Worm (Caenorhabditis elegans): Measurements from ENCODE around the gene F13A2.3.

The F13A2.3 gene

DNA sequence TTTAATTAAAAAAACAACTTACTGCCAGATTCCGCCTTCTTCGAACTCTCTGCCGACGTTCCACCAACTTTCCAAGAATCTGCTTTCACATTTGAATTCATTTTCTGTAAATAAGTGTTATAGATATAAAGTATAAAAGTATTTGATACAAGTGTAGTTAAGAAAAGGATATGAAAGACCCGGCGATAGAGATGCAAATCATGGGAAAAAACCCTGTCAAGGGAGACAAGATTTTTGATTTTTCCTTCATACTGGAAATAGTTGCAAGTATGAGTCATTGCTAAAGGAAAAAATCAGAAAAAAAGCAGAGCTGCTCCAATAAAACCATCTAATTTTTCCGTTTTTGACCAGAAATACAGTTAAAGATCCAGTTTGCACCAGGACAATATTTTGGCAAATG, at the start of gene F13A2.3:
Gene F13A2.3 (minus strand): TSS at position 101 of the 400 bp plus-strand sequence.
- TF ChIP-seq ztf-23 (GFP tag; IDR thresholded peaks at IDR 0.05) (no peak), med-1 (GFP tag; optimal IDR thresholded peaks at IDR 0.05; ENCODE audit: insufficient read depth) (no peak), T22C8.4 (GFP tag; IDR thresholded peaks at IDR 0.05) (no peak), tab-1 (GFP tag; IDR thresholded peaks at IDR 0.05) (no peak)

ce11 chrV:4442749-4443381, 46.7 kb upstream of the F13A2.3 start, which contains the start of gene rft-1:
rft-1 (minus strand) TSS chrV:4443223.
- TF ChIP-seq T22C8.4 (GFP tag; IDR thresholded peaks at IDR 0.05) (no peak), med-1 (GFP tag; optimal IDR thresholded peaks at IDR 0.05; ENCODE audit: insufficient read depth) (no peak), klf-2 (GFP tag; conservative IDR thresholded peaks at IDR 0.05) (no peak), cog-1 (tag; optimal IDR thresholded peaks at IDR 0.05) (no peak), ztf-23 (GFP tag; IDR thresholded peaks at IDR 0.05) (no peak), tab-1 (GFP tag; IDR thresholded peaks at IDR 0.05) (no peak), ref-1 (GFP tag; conservative IDR thresholded peaks at IDR 0.05) (no peak), flt-1 (GFP tag; IDR thresholded peaks at IDR 0.05) (no peak), ztf-29 (GFP tag; IDR thresholded peaks at IDR 0.05) (no peak)

ce11 chrV:4437215-4437614, 41.1 kb upstream of the F13A2.3 start:
- TF ChIP-seq klf-2 (GFP tag; conservative IDR thresholded peaks at IDR 0.05) (no peak), ztf-29 (GFP tag; IDR thresholded peaks at IDR 0.05) (no peak)

DNA sequence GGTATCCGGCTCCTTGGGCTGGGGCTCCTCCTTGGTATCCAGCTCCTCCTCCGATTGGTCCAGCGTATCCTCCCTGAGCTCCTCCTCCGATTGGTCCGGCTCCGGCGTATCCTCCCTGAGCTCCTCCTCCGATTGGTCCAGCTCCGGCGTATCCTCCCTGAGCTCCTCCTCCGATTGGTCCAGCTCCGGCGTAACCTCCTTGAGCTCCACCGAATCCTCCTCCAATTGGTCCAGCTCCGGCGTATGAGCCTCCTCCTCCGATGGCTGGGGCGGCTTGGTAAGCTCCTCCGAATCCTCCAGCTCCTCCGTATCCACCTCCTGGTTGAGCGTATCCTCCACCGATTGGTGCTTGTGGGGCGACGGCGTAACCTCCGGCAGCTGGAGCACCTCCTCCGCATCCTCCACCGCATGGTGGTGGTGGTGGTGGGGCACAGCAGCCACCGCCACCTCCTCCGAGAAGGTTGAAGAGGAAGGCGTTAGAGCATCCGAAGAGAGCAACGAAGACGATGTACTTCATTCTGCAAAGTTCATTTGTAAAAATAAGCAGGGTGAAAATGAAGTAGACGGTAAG, 39.3 kb upstream of the F13A2.3 start, which contains the start of gene Y47D7A.13:
Gene Y47D7A.13 (minus strand): TSS at position 517 of the 571 bp plus-strand sequence.
- no peak for TF ChIP-seq tab-1 (GFP tag; IDR thresholded peaks at IDR 0.05)
- no peak for TF ChIP-seq flt-1 (GFP tag; IDR thresholded peaks at IDR 0.05)
- no peak for TF ChIP-seq med-1 (GFP tag; optimal IDR thresholded peaks at IDR 0.05; ENCODE audit: insufficient read depth)
- TF ChIP-seq cog-1 (tag; optimal IDR thresholded peaks at IDR 0.05), result no peak
- no peak for TF ChIP-seq T22C8.4 (GFP tag; IDR thresholded peaks at IDR 0.05)
- no peak for TF ChIP-seq klf-2 (GFP tag; conservative IDR thresholded peaks at IDR 0.05)
- TF ChIP-seq ztf-29 (GFP tag; IDR thresholded peaks at IDR 0.05), result no peak

ce11 chrV:4432783-4433237, 36.7 kb upstream of the F13A2.3 start, which contains the start of gene Y47D7A.15:
Y47D7A.15 (minus strand) TSS chrV:4433187.
- TF ChIP-seq cog-1 (tag; optimal IDR thresholded peaks at IDR 0.05), result no peak
- 0 out of 2 replicates have a peak, but pooled peaks have one; percentile 39 for TF ChIP-seq flt-1 (GFP tag; IDR thresholded peaks at IDR 0.05)
- no peak for TF ChIP-seq ztf-23 (GFP tag; IDR thresholded peaks at IDR 0.05)
- TF ChIP-seq med-1 (GFP tag; optimal IDR thresholded peaks at IDR 0.05; ENCODE audit: insufficient read depth), result no peak
- no peak for TF ChIP-seq tab-1 (GFP tag; IDR thresholded peaks at IDR 0.05)
- no peak for TF ChIP-seq ztf-29 (GFP tag; IDR thresholded peaks at IDR 0.05)
- no peak for TF ChIP-seq klf-2 (GFP tag; conservative IDR thresholded peaks at IDR 0.05)

- TF ChIP-seq ztf-23 (GFP tag; IDR thresholded peaks at IDR 0.05), result no peak
- no peak for TF ChIP-seq tab-1 (GFP tag; IDR thresholded peaks at IDR 0.05)
- TF ChIP-seq cog-1 (tag; optimal IDR thresholded peaks at IDR 0.05), result no peak
- TF ChIP-seq ztf-29 (GFP tag; IDR thresholded peaks at IDR 0.05), result no peak
- no peak for TF ChIP-seq flt-1 (GFP tag; IDR thresholded peaks at IDR 0.05)
- TF ChIP-seq T22C8.4 (GFP tag; IDR thresholded peaks at IDR 0.05), result no peak
- TF ChIP-seq klf-2 (GFP tag; conservative IDR thresholded peaks at IDR 0.05), result no peak
- TF ChIP-seq med-1 (GFP tag; optimal IDR thresholded peaks at IDR 0.05; ENCODE audit: insufficient read depth), result no peak
- no peak for TF ChIP-seq ref-1 (GFP tag; conservative IDR thresholded peaks at IDR 0.05)
Measured at ce11 chrV:4429576-4429975, 33.4 kb upstream of the F13A2.3 start, which contains the start of gene Y47D7A.12. Y47D7A.12 (minus strand) TSS chrV:4429676.

DNA sequence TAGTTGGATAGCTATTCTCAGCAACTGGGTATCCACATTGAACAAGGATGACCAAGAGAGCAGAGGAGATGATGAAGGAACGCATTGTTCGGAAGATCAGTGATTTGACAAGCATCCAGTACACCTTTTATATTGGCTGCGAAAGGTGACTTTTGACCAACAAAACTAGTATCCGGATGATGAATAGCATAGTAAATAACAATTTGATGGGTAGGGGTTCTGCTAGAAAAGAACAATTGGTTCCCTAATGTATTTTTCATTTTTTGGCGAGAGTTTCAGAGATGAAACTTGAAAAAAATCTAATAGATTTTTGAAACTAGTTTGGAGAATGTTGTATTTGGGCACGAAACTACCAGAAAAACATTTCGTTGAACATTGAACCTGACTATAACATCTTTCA, 32.0 kb upstream of the F13A2.3 start, which contains the start of gene Y47D7A.11:
Gene Y47D7A.11 (minus strand): TSS at position 101 of the 400 bp plus-strand sequence.
- no peak for TF ChIP-seq flt-1 (GFP tag; IDR thresholded peaks at IDR 0.05)
- TF ChIP-seq ref-1 (GFP tag; conservative IDR thresholded peaks at IDR 0.05), result no peak
- no peak for TF ChIP-seq T22C8.4 (GFP tag; IDR thresholded peaks at IDR 0.05)
- TF ChIP-seq cog-1 (tag; optimal IDR thresholded peaks at IDR 0.05), result no peak
- no peak for TF ChIP-seq tab-1 (GFP tag; IDR thresholded peaks at IDR 0.05)

DNA sequence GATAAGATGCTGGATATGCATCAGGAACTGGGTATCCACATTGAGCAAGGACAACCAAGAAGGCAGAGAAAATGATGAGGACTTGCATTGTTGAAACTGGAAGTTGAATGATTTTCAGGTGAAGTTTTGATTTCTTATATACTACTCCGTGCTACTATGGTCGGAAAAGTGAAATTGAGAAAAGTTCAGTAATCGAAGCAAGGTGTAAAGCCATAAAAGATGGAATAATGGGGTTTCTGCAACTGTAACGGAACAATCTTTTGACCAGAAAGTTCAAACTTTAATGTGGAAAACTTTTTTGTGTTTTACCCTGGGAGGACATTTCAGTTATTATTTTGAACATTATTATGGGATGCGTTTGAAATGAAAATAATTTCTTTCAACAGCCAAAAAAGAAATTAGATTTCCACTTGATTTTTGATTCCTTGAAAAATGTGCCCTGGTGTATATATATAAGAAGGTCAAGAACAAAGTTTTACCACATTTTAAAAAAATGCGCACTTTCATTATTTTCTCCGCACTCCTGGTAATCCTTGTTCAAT, 27.8 kb upstream of the F13A2.3 start, which contains the start of the genes Y47D7A.9 and Y47D7A.19:
Gene Y47D7A.9 (minus strand): TSS at position 101 of the 542 bp plus-strand sequence.
Gene Y47D7A.19 (plus strand): TSS at position 492 of the 542 bp plus-strand sequence.
- TF ChIP-seq tab-1 (GFP tag; IDR thresholded peaks at IDR 0.05) (no peak), cog-1 (tag; optimal IDR thresholded peaks at IDR 0.05) (no peak), ztf-29 (GFP tag; IDR thresholded peaks at IDR 0.05) (no peak)

DNA sequence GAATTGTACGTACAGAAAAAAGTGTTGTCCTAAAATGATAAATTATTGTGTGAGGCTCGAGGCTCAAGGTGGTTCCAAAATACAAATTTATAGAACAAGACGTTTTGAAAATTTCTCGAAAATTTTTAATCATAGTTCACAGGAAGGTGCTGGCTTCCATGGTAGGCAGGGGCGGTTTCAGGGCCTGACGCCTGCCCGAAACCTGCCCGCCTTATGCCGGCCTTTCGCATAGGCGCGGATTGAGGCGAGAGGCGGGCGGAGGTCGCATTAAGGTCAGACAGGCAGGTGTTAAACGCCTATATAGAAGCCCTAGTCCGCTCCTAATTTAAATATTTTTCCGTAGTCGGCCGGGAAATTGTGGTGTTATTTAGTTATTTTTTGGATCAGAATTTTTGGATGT, 26.9 kb upstream of the F13A2.3 start:
- TF ChIP-seq klf-2 (GFP tag; conservative IDR thresholded peaks at IDR 0.05) (no peak), tab-1 (GFP tag; IDR thresholded peaks at IDR 0.05) (no peak), ztf-23 (GFP tag; IDR thresholded peaks at IDR 0.05) (no peak), ztf-29 (GFP tag; IDR thresholded peaks at IDR 0.05) (no peak), ref-1 (GFP tag; conservative IDR thresholded peaks at IDR 0.05) (no peak), flt-1 (GFP tag; IDR thresholded peaks at IDR 0.05) (no peak), T22C8.4 (GFP tag; IDR thresholded peaks at IDR 0.05) (no peak), cog-1 (tag; optimal IDR thresholded peaks at IDR 0.05) (no peak), med-1 (GFP tag; optimal IDR thresholded peaks at IDR 0.05; ENCODE audit: insufficient read depth) (no peak)

ce11 chrV:4422127-4422526, 26.0 kb upstream of the F13A2.3 start, which contains the start of gene skr-7:
skr-7 (plus strand) TSS chrV:4422427.
- TF ChIP-seq klf-2 (GFP tag; conservative IDR thresholded peaks at IDR 0.05) (no peak), ztf-29 (GFP tag; IDR thresholded peaks at IDR 0.05) (no peak), flt-1 (GFP tag; IDR thresholded peaks at IDR 0.05) (no peak), cog-1 (tag; optimal IDR thresholded peaks at IDR 0.05) (no peak), T22C8.4 (GFP tag; IDR thresholded peaks at IDR 0.05) (no peak), med-1 (GFP tag; optimal IDR thresholded peaks at IDR 0.05; ENCODE audit: insufficient read depth) (no peak), ref-1 (GFP tag; conservative IDR thresholded peaks at IDR 0.05) (no peak), tab-1 (GFP tag; IDR thresholded peaks at IDR 0.05) (no peak), ztf-23 (GFP tag; IDR thresholded peaks at IDR 0.05) (no peak)

All from whole organism, midembryonic.